Worm (Caenorhabditis elegans) whole organism, L3 larva: ENCODE results near the gene fbxb-118.

Source experiments
- daf-12 ChIP-seq: fragments of 150-350 bp; optimal IDR thresholded peaks from 2 replicates; lab custom pipeline; 2014; ENCODE audit warnings: missing biosample characterization, missing genetic modification reagents, missing genetic modification characterization
- lin-39 ChIP-seq: fragments of 150-350 bp; optimal IDR thresholded peaks from 2 replicates; lab custom pipeline; 2018; ENCODE audit warnings: missing biosample characterization, missing genetic modification reagents, missing genetic modification characterization

DNA sequence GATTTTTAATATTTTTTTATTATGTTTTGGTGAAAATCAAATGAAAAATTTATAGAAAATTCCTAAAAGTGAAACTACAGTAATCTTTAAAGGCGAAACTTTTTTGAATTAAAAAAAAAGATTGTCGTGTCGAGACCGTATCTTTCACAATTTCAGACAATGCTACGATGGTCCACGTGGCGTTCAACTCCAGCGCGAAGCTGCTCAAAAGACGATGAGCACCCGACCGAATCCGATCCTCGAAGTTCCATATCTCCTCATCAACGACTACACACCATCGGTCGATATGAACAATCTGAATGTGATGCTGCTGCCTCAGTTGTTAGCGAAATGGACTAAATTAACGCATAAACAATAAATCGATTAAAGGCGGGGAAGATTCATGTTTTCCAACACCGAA, 21.2 kb downstream of the fbxb-118 start:
- TF ChIP-seq daf-12 (no peak), lin-39 (tag; lab: Kevin White, UChicago) (no peak)
